Fruit fly (Drosophila melanogaster) whole organism, embryonic: ENCODE results near the gene CG13022.

ENCODE experiments used
- CG11247 ChIP-seq: fragments of 200-800 bp; sonication (Bioruptor generic); IDR thresholded peaks from 2 replicates; pipeline ENCODE4 v1.3.6; 2022; ENCODE audit warnings: missing biosample characterization, missing genetic modification characterization
- CG1233 ChIP-seq: fragments of 200-800 bp; sonication (Bioruptor generic); optimal IDR thresholded peaks from 4 replicates; lab custom pipeline; 2018; ENCODE audit warnings: missing biosample characterization, mild to moderate bottlenecking, missing genetic modification characterization
- CG14667 ChIP-seq: fragments of 200-800 bp; sonication (Bioruptor generic); IDR thresholded peaks from 2 replicates; pipeline ENCODE4 v1.3.6; 2022; ENCODE audit warnings: missing biosample characterization, missing genetic modification characterization
- CG15479 ChIP-seq: fragments of 200-800 bp; sonication (Bioruptor generic); optimal IDR thresholded peaks from 3 replicates; lab custom pipeline; 2019; ENCODE audit warnings: missing biosample characterization, mild to moderate bottlenecking, missing genetic modification characterization, moderate library complexity
- CG15514 ChIP-seq: fragments of 200-800 bp; sonication (Bioruptor generic); optimal IDR thresholded peaks from 3 replicates; lab custom pipeline; 2017; ENCODE audit warnings: missing biosample characterization, missing genetic modification characterization, mild to moderate bottlenecking, moderate library complexity, missing genetic modification reagents
- CG16863 ChIP-seq: fragments of 200-800 bp; sonication (Bioruptor generic); optimal IDR thresholded peaks from 3 replicates; lab custom pipeline; 2016; ENCODE audit warnings: missing biosample characterization, missing genetic modification characterization
- CG17186 ChIP-seq: fragments of 200-800 bp; sonication (Bioruptor generic); optimal IDR thresholded peaks from 3 replicates; lab custom pipeline; 2017; ENCODE audit warnings: missing biosample characterization, missing genetic modification reagents, missing genetic modification characterization
- CG2129 ChIP-seq: fragments of 200-800 bp; sonication (Bioruptor generic); IDR thresholded peaks from 2 replicates; pipeline ENCODE4 v1.3.6; 2022; ENCODE audit warnings: missing biosample characterization, missing genetic modification characterization; ENCODE audit not compliant: partially characterized antibody
- CG2678 ChIP-seq: fragments of 200-800 bp; sonication (Bioruptor generic); optimal IDR thresholded peaks from 3 replicates; lab custom pipeline; 2019; ENCODE audit warnings: missing biosample characterization, mild to moderate bottlenecking, missing genetic modification characterization, moderate library complexity
- CG33213 ChIP-seq: fragments of 200-800 bp; sonication (Bioruptor generic); optimal IDR thresholded peaks from 3 replicates; lab custom pipeline; 2016; ENCODE audit warnings: missing biosample characterization, missing genetic modification characterization
- CG4730 ChIP-seq: fragments of 200-800 bp; sonication (Bioruptor generic); IDR thresholded peaks from 2 replicates; pipeline ENCODE4 v1.3.6; 2022; ENCODE audit warnings: missing biosample characterization, missing genetic modification characterization
- CG5180 ChIP-seq: fragments of 200-800 bp; sonication (Bioruptor generic); optimal IDR thresholded peaks from 3 replicates; lab custom pipeline; 2017; ENCODE audit warnings: missing biosample characterization, missing genetic modification characterization, mild to moderate bottlenecking, moderate library complexity, missing genetic modification reagents
- CG6254 ChIP-seq: fragments of 200-800 bp; sonication (Bioruptor generic); optimal IDR thresholded peaks from 3 replicates; lab custom pipeline; 2017; ENCODE audit warnings: mild to moderate bottlenecking, missing biosample characterization, missing genetic modification reagents, missing genetic modification characterization
- CG7987 ChIP-seq: fragments of 200-800 bp; sonication (Bioruptor generic); optimal IDR thresholded peaks from 2 replicates; lab custom pipeline; 2018; ENCODE audit warnings: missing biosample characterization, mild to moderate bottlenecking, missing genetic modification characterization, moderate library complexity
- CG8089 ChIP-seq: fragments of 200-800 bp; sonication (Bioruptor generic); optimal IDR thresholded peaks from 3 replicates; lab custom pipeline; 2016; ENCODE audit warnings: missing biosample characterization, missing genetic modification characterization
- CTCF ChIP-seq: fragments of 200-800 bp; sonication (Bioruptor generic); optimal IDR thresholded peaks from 2 replicates; lab custom pipeline; 2017; ENCODE audit warnings: missing biosample characterization, mild to moderate bottlenecking, missing genetic modification characterization, moderate library complexity
- Chrac-16 ChIP-seq: fragments of 200-800 bp; sonication (Bioruptor generic); optimal IDR thresholded peaks from 3 replicates; lab custom pipeline; 2016; ENCODE audit warnings: missing biosample characterization, missing genetic modification characterization
- CkIIα-i1 ChIP-seq: fragments of 200-800 bp; sonication (Bioruptor generic); IDR thresholded peaks from 2 replicates; pipeline ENCODE4 v1.3.6; 2022; ENCODE audit warnings: missing biosample characterization, missing genetic modification characterization
- Doc2 ChIP-seq: fragments of 200-800 bp; sonication (Bioruptor generic); IDR thresholded peaks from 2 replicates; pipeline ENCODE4 v1.3.6; 2022; ENCODE audit warnings: missing biosample characterization, missing genetic modification characterization
- Dref ChIP-seq: fragments of 200-800 bp; sonication (Bioruptor generic); IDR thresholded peaks from 2 replicates; pipeline ENCODE4 v1.3.6; 2022; ENCODE audit warnings: missing biosample characterization, missing genetic modification characterization
- Eip74EF ChIP-seq, 2 experiments: fragments of 200-800 bp in 1 of 2; fragments of >200 bp in 1 of 2; sonication (Bioruptor generic) in 1 of 2; optimal IDR thresholded peaks; 2 replicates each; lab custom pipeline; 2017 to 2019; ENCODE audit warnings: missing biosample characterization in 2 of 2, missing genetic modification characterization in 2 of 2, mild to moderate bottlenecking in 1 of 2, moderate library complexity in 1 of 2
- Hand ChIP-seq: fragments of 200-800 bp; sonication (Bioruptor generic); optimal IDR thresholded peaks from 2 replicates; lab custom pipeline; 2017; ENCODE audit warnings: mild to moderate bottlenecking, missing biosample characterization, missing genetic modification reagents, missing genetic modification characterization
- Kr ChIP-seq: fragments of 200-800 bp; sonication (Bioruptor generic); optimal IDR thresholded peaks from 2 replicates; lab custom pipeline; 2017; ENCODE audit warnings: missing biosample characterization, mild to moderate bottlenecking, missing genetic modification characterization
- Mes4 ChIP-seq: fragments of 200-800 bp; sonication (Bioruptor generic); optimal IDR thresholded peaks from 2 replicates; lab custom pipeline; 2016; ENCODE audit warnings: missing biosample characterization, missing genetic modification characterization
- Mrtf ChIP-seq: fragments of 200-800 bp; sonication (Bioruptor generic); IDR thresholded peaks from 3 replicates; pipeline ENCODE4 v1.3.6; 2022; ENCODE audit warnings: missing biosample characterization, missing genetic modification characterization
- NC2α ChIP-seq: fragments of 200-800 bp; sonication (Bioruptor generic); optimal IDR thresholded peaks from 2 replicates; lab custom pipeline; 2016; ENCODE audit warnings: missing biosample characterization, missing genetic modification characterization
- Opbp ChIP-seq: fragments of 200-800 bp; sonication (Bioruptor generic); IDR thresholded peaks from 3 replicates; pipeline ENCODE4 v1.3.6; 2022; ENCODE audit warnings: missing biosample characterization, missing genetic modification characterization; ENCODE audit not compliant: partially characterized antibody
- Sry-β ChIP-seq: fragments of 200-800 bp; sonication (Bioruptor generic); optimal IDR thresholded peaks from 2 replicates; lab custom pipeline; 2018; ENCODE audit warnings: missing biosample characterization, mild to moderate bottlenecking, missing genetic modification characterization, moderate library complexity
- Ssrp ChIP-seq: fragments of 200-800 bp; sonication (Bioruptor generic); optimal IDR thresholded peaks from 2 replicates; lab custom pipeline; 2018; ENCODE audit warnings: missing biosample characterization, mild to moderate bottlenecking, missing genetic modification characterization, moderate library complexity
- Taf1 ChIP-seq: fragments of 200-800 bp; sonication (Bioruptor generic); IDR thresholded peaks from 2 replicates; pipeline ENCODE4 v1.3.6; 2022; ENCODE audit warnings: missing biosample characterization, missing genetic modification characterization
- abd-A ChIP-seq: fragments of 200-800 bp; sonication (Bioruptor generic); optimal IDR thresholded peaks from 3 replicates; lab custom pipeline; 2019; ENCODE audit warnings: missing biosample characterization, mild to moderate bottlenecking, missing genetic modification characterization, moderate library complexity
- bigmax ChIP-seq: fragments of 200-800 bp; sonication (Bioruptor generic); optimal IDR thresholded peaks from 2 replicates; lab custom pipeline; 2018; ENCODE audit warnings: missing biosample characterization, mild to moderate bottlenecking, missing genetic modification characterization
- chinmo ChIP-seq: fragments of 200-800 bp; sonication (Bioruptor generic); IDR thresholded peaks from 4 replicates; pipeline ENCODE4 v1.3.6; 2022; ENCODE audit warnings: missing biosample characterization, missing genetic modification characterization; ENCODE audit not compliant: partially characterized antibody
- chn ChIP-seq: fragments of 200-800 bp; sonication (Bioruptor generic); optimal IDR thresholded peaks from 2 replicates; lab custom pipeline; 2016; ENCODE audit warnings: missing biosample characterization, missing genetic modification characterization
- dmrt11E ChIP-seq: fragments of 200-800 bp; sonication (Bioruptor generic); optimal IDR thresholded peaks from 3 replicates; lab custom pipeline; 2018; ENCODE audit warnings: missing biosample characterization, mild to moderate bottlenecking, missing genetic modification characterization, moderate library complexity
- fd96Cb ChIP-seq: fragments of 200-800 bp; sonication (Bioruptor generic); optimal IDR thresholded peaks from 2 replicates; lab custom pipeline; 2018; ENCODE audit warnings: missing biosample characterization, mild to moderate bottlenecking, missing genetic modification characterization, moderate library complexity
- fu2 ChIP-seq: fragments of 200-800 bp; sonication (Bioruptor generic); optimal IDR thresholded peaks from 2 replicates; lab custom pipeline; 2016; ENCODE audit warnings: missing biosample characterization, missing genetic modification characterization
- gcm ChIP-seq: fragments of 200-800 bp; sonication (Bioruptor generic); optimal IDR thresholded peaks from 2 replicates; lab custom pipeline; 2019; ENCODE audit warnings: missing biosample characterization, mild to moderate bottlenecking, missing genetic modification characterization, moderate library complexity
- inv ChIP-seq: fragments of 200-800 bp; sonication (Bioruptor generic); IDR thresholded peaks from 2 replicates; pipeline ENCODE4 v1.3.6; 2022; ENCODE audit warnings: missing biosample characterization, missing genetic modification characterization; ENCODE audit not compliant: partially characterized antibody
- kay ChIP-seq: fragments of 200-800 bp; sonication (Bioruptor generic); optimal IDR thresholded peaks from 2 replicates; lab custom pipeline; 2016; ENCODE audit warnings: missing biosample characterization, missing genetic modification characterization
- onecut ChIP-seq: fragments of 200-800 bp; sonication (Bioruptor generic); IDR thresholded peaks from 2 replicates; pipeline ENCODE4 v1.3.6; 2022; ENCODE audit warnings: missing biosample characterization, missing genetic modification characterization
- p53 ChIP-seq: fragments of 200-800 bp; sonication (Bioruptor generic); optimal IDR thresholded peaks from 2 replicates; lab custom pipeline; 2016; ENCODE audit warnings: missing biosample characterization, missing genetic modification characterization
- pzg ChIP-seq: fragments of 200-800 bp; sonication (Bioruptor generic); optimal IDR thresholded peaks from 3 replicates; lab custom pipeline; 2018; ENCODE audit warnings: missing biosample characterization, mild to moderate bottlenecking, missing genetic modification characterization, moderate library complexity
- sim ChIP-seq: fragments of 200-800 bp; sonication (Bioruptor generic); IDR thresholded peaks from 2 replicates; pipeline ENCODE4 v1.3.6; 2022; ENCODE audit warnings: missing biosample characterization, missing genetic modification characterization
- so ChIP-seq: fragments of 200-800 bp; sonication (Bioruptor generic); IDR thresholded peaks from 3 replicates; pipeline ENCODE4 v1.3.6; 2022; ENCODE audit warnings: missing biosample characterization, missing genetic modification characterization
- tgo ChIP-seq: fragments of 200-800 bp; sonication (Bioruptor generic); IDR thresholded peaks from 3 replicates; pipeline ENCODE4 v1.3.6; 2022; ENCODE audit warnings: missing biosample characterization, missing genetic modification characterization
- tin ChIP-seq: fragments of 200-800 bp; sonication (Bioruptor generic); optimal IDR thresholded peaks from 3 replicates; lab custom pipeline; 2016; ENCODE audit warnings: missing biosample characterization, missing genetic modification characterization
- unpg ChIP-seq: fragments of 200-800 bp; sonication (Bioruptor generic); optimal IDR thresholded peaks from 3 replicates; lab custom pipeline; 2018; ENCODE audit warnings: missing biosample characterization, mild to moderate bottlenecking, missing genetic modification characterization, moderate library complexity
- zf30C ChIP-seq: fragments of 200-800 bp; sonication (Bioruptor generic); optimal IDR thresholded peaks from 3 replicates; lab custom pipeline; 2018; ENCODE audit warnings: missing biosample characterization, mild to moderate bottlenecking, missing genetic modification characterization

CG13022 gene

dm6 chr3L:16955219-16956002 is 16.7 kb upstream of the CG13022 start (continued):
- TF ChIP-seq Eip74EF (GFP tag; optimal IDR thresholded peaks at IDR 0.05; lab: Kevin White, UChicago) = no peak
- TF ChIP-seq zf30C = no peak
- TF ChIP-seq CG1233 (GFP tag; lab: Kevin White, UChicago) = no peak
- TF ChIP-seq Taf1 (GFP tag; lab: Robert Waterston, UW) = no peak
- TF ChIP-seq CkIIα-i1 (GFP tag; lab: Robert Waterston, UW) = no peak
- TF ChIP-seq fd96Cb (tag; lab: Kevin White, UChicago) = no peak
- peak; percentile 98 for TF ChIP-seq CTCF (GFP tag; lab: Kevin White, UChicago)
- no peak for TF ChIP-seq CG5180 (GFP tag; lab: Kevin White, UChicago)
- TF ChIP-seq Opbp (GFP tag; lab: Robert Waterston, UW) = peak; percentile 94
- no peak for TF ChIP-seq Sry-β (GFP tag; lab: Kevin White, UChicago)
- no peak for TF ChIP-seq CG4730 (GFP tag; lab: Robert Waterston, UW)
- TF ChIP-seq onecut (GFP tag; lab: Robert Waterston, UW) = no peak; the same call in 1 of the 2 replicates
- peak; percentile 9 for TF ChIP-seq Mes4
- TF ChIP-seq bigmax (GFP tag; lab: Kevin White, UChicago) = no peak
- TF ChIP-seq CG15514 (GFP tag; lab: Kevin White, UChicago) = peak; percentile 69
- no peak for TF ChIP-seq p53
- TF ChIP-seq chn = peak; percentile 25
- TF ChIP-seq inv (GFP tag; lab: Robert Waterston, UW) = peak; percentile 83
- TF ChIP-seq fu2 = no peak
- TF ChIP-seq unpg (GFP tag; lab: Kevin White, UChicago) = peak; percentile 19
- no peak for TF ChIP-seq Hand (GFP tag; lab: Kevin White, UChicago)
- TF ChIP-seq Dref (GFP tag; lab: Robert Waterston, UW) = peak; percentile 90
- peak; percentile 30 for TF ChIP-seq Chrac-16 (GFP tag; lab: Kevin White, UChicago)
- TF ChIP-seq CG16863 (GFP tag; lab: Kevin White, UChicago) = peak; percentile 14
- TF ChIP-seq Kr (GFP tag; lab: Kevin White, UChicago) = no peak
- TF ChIP-seq CG15479 = no peak
- TF ChIP-seq tgo (GFP tag; lab: Robert Waterston, UW) = no peak
- no peak for TF ChIP-seq Doc2 (GFP tag; lab: Robert Waterston, UW)
- TF ChIP-seq NC2α = no peak
- no peak for TF ChIP-seq abd-A (tag; lab: Kevin White, UChicago)
- peak; percentile 50 for TF ChIP-seq CG7987 (GFP tag; lab: Kevin White, UChicago)
- TF ChIP-seq CG8089 (GFP tag; lab: Kevin White, UChicago) = no peak
- TF ChIP-seq so (GFP tag; lab: Robert Waterston, UW) = no peak
- peak; percentile 85; the same call in 3 of the 4 replicates for TF ChIP-seq chinmo (GFP tag; lab: Robert Waterston, UW)
- no peak for TF ChIP-seq CG14667 (GFP tag; lab: Robert Waterston, UW)
- TF ChIP-seq CG2129 = peak; percentile 62
- no peak for TF ChIP-seq dmrt11E (tag; lab: Kevin White, UChicago)
- no peak for TF ChIP-seq gcm (GFP tag; lab: Kevin White, UChicago)
- peak; percentile 86 for TF ChIP-seq CG33213 (GFP tag; lab: Kevin White, UChicago)
- TF ChIP-seq sim (GFP tag; lab: Robert Waterston, UW) = no peak
- TF ChIP-seq CG17186 = peak; percentile 73
- TF ChIP-seq pzg (GFP tag; lab: Kevin White, UChicago) = peak; percentile 95
- no peak for TF ChIP-seq Mrtf (GFP tag; lab: Robert Waterston, UW)
- peak; percentile 22 for TF ChIP-seq tin
- no peak for TF ChIP-seq CG6254
- TF ChIP-seq CG11247 (GFP tag; lab: Robert Waterston, UW) = no peak
- TF ChIP-seq CG2678 (tag; lab: Kevin White, UChicago) = peak; percentile 5
- TF ChIP-seq Ssrp (tag; lab: Kevin White, UChicago) = no peak
- no peak for TF ChIP-seq kay (GFP tag; lab: Kevin White, UChicago)
